Worm (Caenorhabditis elegans) whole organism, late embryonic: ENCODE measurements around the gene F12A10.6.

Source experiments
- C08G9.2 ChIP-seq: sonication (generic microtip); optimal IDR thresholded peaks from 2 replicates; lab custom pipeline; 2016; ENCODE audit warnings: mild to moderate bottlenecking, missing genetic modification characterization, moderate library complexity, missing compliant biosample characterization
- C38D4.7 ChIP-seq: fragments of 200-800 bp; sonication (Bioruptor generic); optimal IDR thresholded peaks from 2 replicates; lab custom pipeline; 2018; ENCODE audit warnings: mild to moderate bottlenecking, missing genetic modification characterization, moderate library complexity, missing compliant biosample characterization
- F13H6.1 ChIP-seq: sonication (generic microtip); optimal IDR thresholded peaks from 2 replicates; lab custom pipeline; 2016; ENCODE audit warnings: missing genetic modification characterization, missing compliant biosample characterization
- T23F11.4 ChIP-seq: fragments of 200-800 bp; sonication (Bioruptor generic); optimal IDR thresholded peaks from 2 replicates; lab custom pipeline; 2018; ENCODE audit warnings: mild to moderate bottlenecking, missing genetic modification characterization, missing compliant biosample characterization
- ahr-1 ChIP-seq: sonication (generic microtip); optimal IDR thresholded peaks from 2 replicates; lab custom pipeline; 2016; ENCODE audit warnings: missing genetic modification characterization, missing compliant biosample characterization
- ama-1 ChIP-seq: fragments of 150-350 bp; optimal IDR thresholded peaks from 2 replicates; lab custom pipeline; 2014
- ceh-18 ChIP-seq: sonication (generic microtip); optimal IDR thresholded peaks from 2 replicates; lab custom pipeline; 2016; ENCODE audit warnings: missing genetic modification characterization, missing compliant biosample characterization
- ceh-2 ChIP-seq: sonication (generic microtip); optimal IDR thresholded peaks from 2 replicates; lab custom pipeline; 2016; ENCODE audit warnings: missing genotype, missing genetic modification characterization, missing compliant biosample characterization
- ceh-22 ChIP-seq: sonication (generic microtip); optimal IDR thresholded peaks from 2 replicates; lab custom pipeline; 2017; ENCODE audit warnings: missing biosample characterization, missing genetic modification characterization
- ceh-24 ChIP-seq: sonication (generic microtip); optimal IDR thresholded peaks from 2 replicates; lab custom pipeline; 2016; ENCODE audit warnings: mild to moderate bottlenecking, missing genetic modification characterization, missing compliant biosample characterization
- ceh-30 ChIP-seq: fragments of 150-350 bp; optimal IDR thresholded peaks from 2 replicates; lab custom pipeline; 2014; ENCODE audit warnings: missing biosample characterization, missing genetic modification characterization
- ceh-34 ChIP-seq: sonication (generic microtip); optimal IDR thresholded peaks from 2 replicates; lab custom pipeline; 2016; ENCODE audit warnings: mild to moderate bottlenecking, missing genetic modification characterization, missing compliant biosample characterization
- ceh-45 ChIP-seq: fragments of 200-800 bp; sonication (Bioruptor generic); IDR thresholded peaks from 2 replicates; pipeline ENCODE4 v1.3.6; 2022; ENCODE audit warnings: missing genetic modification reagents, missing genetic modification characterization, missing compliant biosample characterization
- ceh-48 ChIP-seq: sonication (generic microtip); optimal IDR thresholded peaks from 2 replicates; lab custom pipeline; 2016; ENCODE audit warnings: missing genetic modification characterization, inconsistent platforms, missing compliant biosample characterization
- ceh-6 ChIP-seq: fragments of 200-800 bp; sonication (Bioruptor generic); optimal IDR thresholded peaks from 2 replicates; lab custom pipeline; 2018; ENCODE audit warnings: mild to moderate bottlenecking, missing genetic modification characterization, missing compliant biosample characterization
- ceh-9 ChIP-seq: sonication (generic microtip); optimal IDR thresholded peaks from 2 replicates; lab custom pipeline; 2016; ENCODE audit warnings: mild to moderate bottlenecking, missing genetic modification characterization, inconsistent platforms, missing compliant biosample characterization
- fkh-6 ChIP-seq: sonication (generic microtip); optimal IDR thresholded peaks from 2 replicates; lab custom pipeline; 2016; ENCODE audit warnings: missing genetic modification characterization, missing compliant biosample characterization
- hlh-13 ChIP-seq: fragments of 200-800 bp; sonication (Bioruptor generic); optimal IDR thresholded peaks from 2 replicates; lab custom pipeline; 2018; ENCODE audit warnings: mild to moderate bottlenecking, missing genetic modification characterization, missing compliant biosample characterization
- lim-6 ChIP-seq: sonication (generic microtip); optimal IDR thresholded peaks from 2 replicates; lab custom pipeline; 2016; ENCODE audit warnings: missing genetic modification characterization, missing compliant biosample characterization
- lin-11 ChIP-seq: fragments of 200-800 bp; sonication (Bioruptor generic); optimal IDR thresholded peaks from 2 replicates; lab custom pipeline; 2018; ENCODE audit warnings: mild to moderate bottlenecking, missing genetic modification characterization, missing compliant biosample characterization
- pqm-1 ChIP-seq: sonication (generic microtip); optimal IDR thresholded peaks from 2 replicates; lab custom pipeline; 2016; ENCODE audit warnings: missing genetic modification characterization, missing compliant biosample characterization
- pros-1 ChIP-seq: fragments of 150-350 bp; optimal IDR thresholded peaks from 2 replicates; lab custom pipeline; 2014; ENCODE audit warnings: missing biosample characterization, missing genetic modification reagents, missing genetic modification characterization
- sox-4 ChIP-seq: sonication (generic microtip); optimal IDR thresholded peaks from 2 replicates; lab custom pipeline; 2017; ENCODE audit warnings: mild to moderate bottlenecking, missing genetic modification characterization, inconsistent platforms, missing compliant biosample characterization
- syd-9 ChIP-seq: sonication (generic microtip); optimal IDR thresholded peaks from 2 replicates; lab custom pipeline; 2016; ENCODE audit warnings: mild to moderate bottlenecking, missing genetic modification characterization, moderate library complexity, missing compliant biosample characterization
- unc-55 ChIP-seq: sonication (generic microtip); optimal IDR thresholded peaks from 2 replicates; lab custom pipeline; 2017; ENCODE audit warnings: missing biosample characterization, missing genetic modification reagents, missing genetic modification characterization
- unc-86 ChIP-seq: sonication (generic microtip); optimal IDR thresholded peaks from 2 replicates; lab custom pipeline; 2016; ENCODE audit warnings: missing genetic modification characterization, missing compliant biosample characterization
- zip-5 ChIP-seq: sonication (generic microtip); optimal IDR thresholded peaks from 2 replicates; lab custom pipeline; 2016; ENCODE audit warnings: missing genetic modification characterization, missing compliant biosample characterization

F12A10.6 gene

DNA sequence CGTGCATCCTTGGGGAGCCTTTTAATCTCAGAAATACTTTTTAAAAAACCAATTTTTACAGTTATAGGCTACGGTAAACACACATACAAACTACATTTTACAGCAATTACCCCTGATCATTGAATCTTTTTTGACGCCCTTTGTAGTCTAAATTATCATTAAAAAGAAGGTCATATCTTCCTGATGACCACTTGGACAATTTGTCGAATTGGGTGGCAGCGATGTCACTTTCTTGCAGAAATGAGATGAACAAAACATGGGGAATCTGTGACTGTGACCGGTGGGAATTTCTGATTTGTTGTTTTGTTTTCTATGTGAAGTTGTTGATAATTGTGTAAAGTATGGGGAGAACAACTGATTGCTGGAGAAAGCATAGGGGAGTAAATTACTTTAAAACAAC, 44.7 kb downstream of the F12A10.6 start:
- TF ChIP-seq hlh-13 (no peak), unc-86 (tag; lab: Kevin White, UChicago) (no peak), syd-9 (tag; lab: Kevin White, UChicago) (no peak), ceh-34 (no peak), lim-6 (tag; lab: Kevin White, UChicago) (no peak), ceh-9 (tag; lab: Kevin White, UChicago) (no peak), zip-5 (tag; lab: Kevin White, UChicago) (no peak), lin-11 (no peak), ceh-30 (no peak), T23F11.4 (no peak), C38D4.7 (GFP tag; lab: Kevin White, UChicago) (no peak), ceh-45 (no peak), ceh-48 (tag; lab: Kevin White, UChicago) (no peak)

DNA sequence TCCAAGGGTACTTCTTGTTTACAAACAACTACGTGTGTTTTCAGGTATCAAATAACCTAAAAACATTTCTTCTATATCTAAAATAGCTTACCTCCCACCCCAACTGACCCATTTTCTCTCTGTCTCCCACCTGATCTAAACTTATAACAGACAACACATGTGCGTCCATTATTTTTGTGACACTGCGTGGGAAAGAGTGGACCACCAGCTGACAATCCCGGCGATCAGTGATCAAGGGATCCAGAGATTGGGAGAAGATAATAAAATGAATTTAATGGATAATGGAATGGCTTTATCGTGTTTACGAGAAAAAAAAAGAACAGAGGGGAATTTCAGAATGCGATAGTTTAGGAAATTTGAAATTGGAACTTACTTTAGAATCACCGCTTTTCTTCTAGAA, 45.1 kb downstream of the F12A10.6 start:
- peak; percentile 23 for TF ChIP-seq ceh-18
- TF ChIP-seq C08G9.2 (tag; lab: Kevin White, UChicago) = no peak
- TF ChIP-seq unc-55 = peak; percentile 77
- TF ChIP-seq, all 69 proteins: peak for 2

DNA sequence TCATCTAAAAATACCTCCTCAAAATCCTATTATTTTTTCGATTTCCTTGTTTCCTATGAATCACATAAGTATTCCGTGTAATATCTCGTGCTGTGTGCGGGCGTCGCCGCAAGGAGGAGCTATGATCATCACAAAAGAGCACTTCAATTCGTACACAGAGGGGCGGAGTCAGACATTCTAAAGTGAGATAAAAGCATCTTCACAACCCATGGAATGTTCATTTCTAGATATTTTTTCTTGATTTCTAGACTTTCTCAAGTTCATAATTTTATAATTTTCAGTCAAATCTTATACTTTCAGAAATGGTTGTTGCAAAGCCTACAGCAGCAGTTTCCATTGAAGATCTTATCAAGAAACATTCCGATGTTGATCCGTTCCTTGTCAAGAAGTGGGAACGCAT, 46.9 kb downstream of the F12A10.6 start, which contains the start of gene cex-1:
Gene cex-1 (plus strand): TSS at position 301 of the 400 bp plus-strand sequence.
- TF ChIP-seq ahr-1 = no peak
- TF ChIP-seq F13H6.1 (tag; lab: Kevin White, UChicago) = no peak
- no peak for TF ChIP-seq ceh-48 (tag; lab: Kevin White, UChicago)
- TF ChIP-seq C08G9.2 (tag; lab: Kevin White, UChicago) = no peak
- no peak for TF ChIP-seq ceh-6 (GFP tag; lab: Kevin White, UChicago)
- no peak for TF ChIP-seq sox-4 (tag; lab: Kevin White, UChicago)
- no peak for TF ChIP-seq pros-1 (tag; lab: Kevin White, UChicago)
- no peak for TF ChIP-seq ceh-2 (tag; lab: Kevin White, UChicago)
- TF ChIP-seq pqm-1 (tag; lab: Kevin White, UChicago) = no peak
- no peak for TF ChIP-seq ceh-30
- no peak for TF ChIP-seq ama-1 (lab: Kevin White, UChicago)
- TF ChIP-seq ceh-45 = no peak
- TF ChIP-seq ceh-22 (tag; lab: Kevin White, UChicago) = no peak
- TF ChIP-seq ceh-24 = no peak

DNA sequence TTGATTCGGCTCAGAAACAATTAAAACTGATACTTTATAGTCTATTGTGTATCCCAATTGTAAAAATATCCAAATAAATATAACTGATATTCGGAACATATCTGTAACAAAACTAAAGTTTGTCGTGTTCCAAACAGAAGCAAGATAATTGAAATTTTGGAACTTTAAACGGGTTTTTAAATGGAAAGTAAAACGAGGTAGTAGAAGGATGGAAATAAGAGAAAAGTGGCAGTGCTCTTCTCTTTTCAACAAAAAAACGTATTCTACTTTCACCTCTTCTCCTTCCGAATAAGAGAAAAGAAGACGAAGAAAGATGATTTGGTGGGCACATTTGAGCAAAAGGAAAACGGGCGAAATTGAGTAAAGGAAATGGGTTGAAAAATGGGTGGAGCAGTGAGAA, 47.8 kb downstream of the F12A10.6 start, which contains the start of gene nmr-1:
Gene nmr-1 (minus strand): TSS at position 101 of the 400 bp plus-strand sequence.
- TF ChIP-seq fkh-6 (no peak), ceh-6 (GFP tag; lab: Kevin White, UChicago) (no peak)
